Fruit fly (Drosophila melanogaster): ENCODE measurements around the gene CG16721.
A peak's percentile ranks its signal among the peaks of the same experiment; 100 is the strongest.

Gene CG16721

DNA sequence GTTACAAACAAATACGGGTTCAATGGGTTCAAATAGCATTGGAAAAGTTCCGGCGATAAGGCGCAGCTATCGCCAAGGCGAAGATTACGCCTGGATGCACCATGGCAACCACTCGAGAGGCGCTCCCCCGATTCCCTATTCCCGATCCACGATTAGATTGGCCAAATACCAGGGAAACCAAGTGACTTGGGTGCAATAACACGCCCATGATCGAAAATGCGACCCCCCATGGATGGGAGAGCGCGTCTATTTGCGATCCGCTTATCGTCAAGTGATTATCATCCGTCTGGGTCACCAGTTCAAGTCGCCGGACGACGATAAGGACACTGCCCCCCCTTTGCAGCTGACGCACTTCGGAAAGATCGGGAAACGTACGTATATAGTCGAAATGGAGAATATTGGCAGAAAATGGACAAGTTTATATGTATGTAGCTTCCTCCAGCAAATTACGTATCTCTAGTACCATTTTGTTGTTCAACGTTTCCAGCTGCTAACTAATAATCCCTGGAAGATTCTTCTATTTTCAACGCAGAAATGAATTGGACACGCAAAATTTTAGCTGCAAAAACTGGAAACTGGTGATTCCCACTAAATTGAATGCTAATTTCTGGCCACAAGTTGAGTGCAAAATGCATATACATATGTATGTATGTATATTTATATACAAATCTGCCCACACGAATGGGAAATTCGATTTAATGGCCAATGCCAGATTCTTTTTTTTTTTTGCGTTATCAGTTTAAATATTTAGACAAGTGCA is 35.5 kb downstream of the CG16721 start:
- TF ChIP-seq CG34376 (GFP tag; optimal IDR thresholded peaks at IDR 0.05) (peak; percentile 41), chinmo (GFP tag; IDR thresholded peaks at IDR 0.05; ENCODE audit: partially characterized antibody) (0 out of 4 replicates have a peak, but pooled peaks have one; percentile 49), sens (GFP tag) (peak; percentile 54), ken (GFP tag; IDR thresholded peaks at IDR 0.05) (no peak), ham (GFP tag; IDR thresholded peaks at IDR 0.05) (no peak), CG15479 (GFP tag; optimal IDR thresholded peaks at IDR 0.05) (peak; percentile 35), sug (tag; optimal IDR thresholded peaks at IDR 0.05) (peak; percentile 99)

DNA sequence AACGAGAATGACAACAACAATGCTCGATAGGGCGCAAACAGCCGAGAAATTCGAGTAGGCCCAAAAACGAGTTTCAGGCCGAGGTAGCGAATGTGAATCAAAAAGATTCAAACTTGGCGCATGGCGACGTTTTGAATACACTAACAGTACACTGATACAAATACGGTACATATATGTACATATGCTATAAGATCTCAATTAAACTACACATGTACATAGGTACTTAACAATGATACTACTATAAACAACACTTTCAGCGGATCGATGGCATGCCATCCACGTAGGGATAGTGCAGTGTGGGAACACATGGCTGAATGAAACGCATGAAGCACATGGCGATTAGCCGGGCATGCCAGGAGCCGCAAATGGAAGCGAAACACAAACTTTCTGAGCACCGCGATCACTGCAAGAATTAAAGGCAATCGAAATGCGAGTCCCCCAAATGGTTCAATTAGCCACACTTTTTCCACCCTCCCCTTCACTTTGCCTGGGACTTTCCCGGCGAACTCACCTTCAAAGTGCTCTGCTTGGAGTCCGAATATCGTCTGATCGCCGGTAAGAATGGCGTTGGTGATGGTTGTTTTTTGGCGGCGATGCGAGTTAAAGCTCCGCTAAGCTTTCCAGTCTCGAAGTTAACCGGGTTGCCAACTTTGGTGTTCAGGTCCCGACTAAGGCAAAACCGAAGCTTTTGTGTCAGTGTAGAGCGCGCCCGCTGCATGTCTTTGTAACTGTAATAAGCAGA is 36.3 kb downstream of the CG16721 start:
- TF ChIP-seq peb (GFP tag; IDR thresholded peaks at IDR 0.05) (no peak), Hand (GFP tag; optimal IDR thresholded peaks at IDR 0.05) (no peak), CG11456 (GFP tag; IDR thresholded peaks at IDR 0.05) (no peak), CG33213 (GFP tag; optimal IDR thresholded peaks at IDR 0.05) (no peak), Atf6 (GFP tag; IDR thresholded peaks at IDR 0.05) (no peak), vvl (GFP tag; IDR thresholded peaks at IDR 0.05) (no peak), fd102C (GFP tag; optimal IDR thresholded peaks at IDR 0.05) (no peak), bowl (GFP tag; IDR thresholded peaks at IDR 0.05) (no peak), Lim3 (GFP tag; IDR thresholded peaks at IDR 0.05) (no peak), cwo (GFP tag; optimal IDR thresholded peaks at IDR 0.05) (no peak), ara (GFP tag; IDR thresholded peaks at IDR 0.05) (no peak), cas (GFP tag; IDR thresholded peaks at IDR 0.05) (no peak), CG31365 (tag; optimal IDR thresholded peaks at IDR 0.05) (no peak), lola (GFP tag; optimal IDR thresholded peaks at IDR 0.05) (no peak), CG14710 (tag; optimal IDR thresholded peaks at IDR 0.05) (no peak), CG11696 (GFP tag; IDR thresholded peaks at IDR 0.05) (no peak), D (optimal IDR thresholded peaks at IDR 0.05) (no peak), D (GFP tag; optimal IDR thresholded peaks at IDR 0.05) (no peak), tgo (GFP tag; IDR thresholded peaks at IDR 0.05) (no peak), ab (GFP tag; optimal IDR thresholded peaks at IDR 0.05) (no peak), Hr51 (GFP tag; optimal IDR thresholded peaks at IDR 0.05) (no peak), Gsc (GFP tag; IDR thresholded peaks at IDR 0.05) (no peak), CG31441 (GFP tag; IDR thresholded peaks at IDR 0.05) (no peak), Sox100B (GFP tag; optimal IDR thresholded peaks at IDR 0.05) (no peak), CG15601 (tag; optimal IDR thresholded peaks at IDR 0.05) (no peak), tx (GFP tag; optimal IDR thresholded peaks at IDR 0.05) (no peak), CG8765 (GFP tag; IDR thresholded peaks at IDR 0.05) (no peak), CG18599 (GFP tag; optimal IDR thresholded peaks at IDR 0.05) (no peak), CG1647 (GFP tag; optimal IDR thresholded peaks at IDR 0.05) (no peak), bigmax (GFP tag; optimal IDR thresholded peaks at IDR 0.05) (no peak), tna (GFP tag; IDR thresholded peaks at IDR 0.05; ENCODE audit: partially characterized antibody) (no peak), her (GFP tag; optimal IDR thresholded peaks at IDR 0.05) (no peak), C15 (GFP tag; IDR thresholded peaks at IDR 0.05) (no peak), gt (GFP tag; IDR thresholded peaks at IDR 0.05) (no peak), Chrac-16 (GFP tag; optimal IDR thresholded peaks at IDR 0.05) (no peak), PHDP (tag; optimal IDR thresholded peaks at IDR 0.05) (no peak), luna (GFP tag; optimal IDR thresholded peaks at IDR 0.05) (no peak), ham (GFP tag; IDR thresholded peaks at IDR 0.05) (no peak), CG12659 (GFP tag; optimal IDR thresholded peaks at IDR 0.05) (no peak), gsb (GFP tag; IDR thresholded peaks at IDR 0.05) (no peak), CG5953 (GFP tag; IDR thresholded peaks at IDR 0.05) (no peak), trh (GFP tag; optimal IDR thresholded peaks at IDR 0.05) (no peak)
